Worm (Caenorhabditis elegans): ENCODE results near the gene zig-11.

zig-11 gene

ce11 chrV:1911102-1911501 lies 18.4 kb upstream of the zig-11 start, which contains the start of gene Y32G9A.3:
Gene Y32G9A.3 (plus strand): TSS chrV:1911402.
- TF ChIP-seq jun-1 (tag; optimal IDR thresholded peaks at IDR 0.05) (no peak), nhr-237 (tag; optimal IDR thresholded peaks at IDR 0.05) (no peak), eor-1 (tag; optimal IDR thresholded peaks at IDR 0.05) (no peak), aly-2 (tag; optimal IDR thresholded peaks at IDR 0.05) (no peak), egl-27 (tag; optimal IDR thresholded peaks at IDR 0.05) (no peak), mdl-1 (tag; optimal IDR thresholded peaks at IDR 0.05) (no peak), nhr-12 (tag; optimal IDR thresholded peaks at IDR 0.05) (no peak), nhr-76 (tag; optimal IDR thresholded peaks at IDR 0.05) (no peak), tbx-2 (tag; optimal IDR thresholded peaks at IDR 0.05) (no peak), nhr-77 (tag; optimal IDR thresholded peaks at IDR 0.05) (no peak), egl-5 (tag; optimal IDR thresholded peaks at IDR 0.05) (no peak), nhr-25 (tag; optimal IDR thresholded peaks at IDR 0.05) (no peak), ceh-28 (tag; optimal IDR thresholded peaks at IDR 0.05) (no peak), lin-39 (tag; optimal IDR thresholded peaks at IDR 0.05) (no peak), hmg-11 (tag; optimal IDR thresholded peaks at IDR 0.05) (no peak), fkh-2 (tag; optimal IDR thresholded peaks at IDR 0.05) (no peak), lin-15B (tag; optimal IDR thresholded peaks at IDR 0.05) (no peak)

- no peak for TF ChIP-seq nhr-76 (tag; optimal IDR thresholded peaks at IDR 0.05)
- TF ChIP-seq aly-2 (tag; optimal IDR thresholded peaks at IDR 0.05) = no peak
- no peak for TF ChIP-seq elt-2 (tag; optimal IDR thresholded peaks at IDR 0.05)
- TF ChIP-seq nfya-1 (tag; optimal IDR thresholded peaks at IDR 0.05; ENCODE audit: insufficient read depth) = no peak
- no peak for TF ChIP-seq pqm-1 (tag; optimal IDR thresholded peaks at IDR 0.05)
- TF ChIP-seq hmg-11 (tag; optimal IDR thresholded peaks at IDR 0.05) = no peak
- no peak for TF ChIP-seq nhr-28 (tag; optimal IDR thresholded peaks at IDR 0.05)
- no peak for TF ChIP-seq mml-1 (tag; optimal IDR thresholded peaks at IDR 0.05)
- TF ChIP-seq eor-1 (tag; optimal IDR thresholded peaks at IDR 0.05) = no peak
- TF ChIP-seq sea-2 (GFP tag; optimal IDR thresholded peaks at IDR 0.05) = no peak
These were observed 15.8 kb upstream of the zig-11 start, which contains the start of gene srp-3 for ce11 chrV:1908542-1908941. Gene srp-3 (plus strand): TSS chrV:1908842.

ce11 chrV:1907350-1907749 lies 14.6 kb upstream of the zig-11 start, which contains the start of gene Y32G9A.5:
Gene Y32G9A.5 (plus strand): TSS chrV:1907650.
- TF ChIP-seq skn-1 (tag; optimal IDR thresholded peaks at IDR 0.05) = no peak
- no peak for TF ChIP-seq mml-1 (tag; optimal IDR thresholded peaks at IDR 0.05)
- TF ChIP-seq ceh-9 (tag; optimal IDR thresholded peaks at IDR 0.05) = no peak
- TF ChIP-seq nhr-43 (tag; optimal IDR thresholded peaks at IDR 0.05; ENCODE audit: poor library complexity, severe bottlenecking) = no peak
- TF ChIP-seq R02D3.7 (tag; optimal IDR thresholded peaks at IDR 0.05) = no peak
- TF ChIP-seq tbx-2 (tag; optimal IDR thresholded peaks at IDR 0.05) = no peak
- no peak for TF ChIP-seq nhr-11 (tag; optimal IDR thresholded peaks at IDR 0.05)
- TF ChIP-seq pha-4 (tag; optimal IDR thresholded peaks at IDR 0.05) = no peak
- TF ChIP-seq pqm-1 (tag; optimal IDR thresholded peaks at IDR 0.05) = no peak
- TF ChIP-seq nhr-76 (tag; optimal IDR thresholded peaks at IDR 0.05) = no peak
- no peak for TF ChIP-seq nhr-25 (tag; optimal IDR thresholded peaks at IDR 0.05)
- TF ChIP-seq unc-62 (GFP tag; optimal IDR thresholded peaks at IDR 0.05) = no peak
- TF ChIP-seq daf-12 (tag; optimal IDR thresholded peaks at IDR 0.05) = no peak

ce11 chrV:1895483-1895882 lies 2.7 kb upstream of the zig-11 start, which contains the start of gene nphp-2:
Gene nphp-2 (plus strand): TSS chrV:1895783.
- TF ChIP-seq snpc-4 (tag; optimal IDR thresholded peaks at IDR 0.05) (no peak), fos-1 (tag; optimal IDR thresholded peaks at IDR 0.05) (no peak), tbx-2 (tag; optimal IDR thresholded peaks at IDR 0.05) (no peak), nhr-77 (tag; optimal IDR thresholded peaks at IDR 0.05) (no peak), R02D3.7 (tag; optimal IDR thresholded peaks at IDR 0.05) (no peak), elt-3 (tag; optimal IDR thresholded peaks at IDR 0.05) (no peak), egl-5 (tag; optimal IDR thresholded peaks at IDR 0.05) (no peak), nhr-25 (tag; optimal IDR thresholded peaks at IDR 0.05) (no peak), ZK546.5 (tag; optimal IDR thresholded peaks at IDR 0.05) (no peak)

- TF ChIP-seq unc-62 (GFP tag; optimal IDR thresholded peaks at IDR 0.05) = peak; percentile 9
- no peak for TF ChIP-seq nhr-43 (tag; optimal IDR thresholded peaks at IDR 0.05; ENCODE audit: poor library complexity, severe bottlenecking)
- peak; percentile 76 for TF ChIP-seq lin-39 (tag; optimal IDR thresholded peaks at IDR 0.05)
These were observed 2.7 kb downstream of the zig-11 start for ce11 chrV:1889996-1890395.

Data from whole organism, L3 larva.